Worm (Caenorhabditis elegans): ENCODE results near the gene pqn-16.

DNA sequence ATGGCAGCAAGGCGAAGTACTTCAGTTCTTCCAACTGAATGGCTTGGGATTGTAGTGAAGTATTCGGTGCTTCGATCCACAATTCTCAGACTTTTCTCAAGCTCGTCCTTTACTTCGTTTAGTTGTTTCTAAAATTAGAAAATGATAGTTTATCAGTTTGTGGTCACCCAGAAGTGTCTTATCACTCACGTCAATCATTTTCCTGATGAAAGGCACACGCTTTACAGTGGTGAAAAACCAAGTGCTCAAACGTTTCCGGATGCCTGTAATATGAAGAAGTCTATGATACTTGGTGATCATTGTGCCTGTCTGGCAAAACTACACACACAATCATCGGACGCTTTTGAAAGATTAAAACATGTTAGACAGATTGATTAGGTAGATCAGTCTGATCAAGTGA is 27.7 kb upstream of the pqn-16 start:
- TF ChIP-seq nhr-237 (tag; optimal IDR thresholded peaks at IDR 0.05) (no peak), blmp-1 (tag; optimal IDR thresholded peaks at IDR 0.05) (no peak)
